Worm (Caenorhabditis elegans) whole organism, L1 larva: ENCODE results near the gene T04C12.1.

Experiments used
- dsc-1 ChIP-seq: sonication (generic microtip); optimal IDR thresholded peaks from 2 replicates; lab custom pipeline; 2016; ENCODE audit warnings: mild to moderate bottlenecking, missing genetic modification characterization, missing compliant biosample characterization
- zag-1 ChIP-seq: fragments of 150-350 bp; optimal IDR thresholded peaks from 2 replicates; lab custom pipeline; 2014; ENCODE audit warnings: missing biosample characterization, missing genetic modification characterization

ce11 chrV:11041499-11041898 is 17.6 kb downstream of the T04C12.1 start, which contains the start of gene C45B11.5:
- TF ChIP-seq zag-1 (tag; lab: Kevin White, UChicago) (no peak), dsc-1 (tag; lab: Kevin White, UChicago) (no peak)
